Worm (Caenorhabditis elegans): Measurements from ENCODE around the gene Y17G9A.3.

Y17G9A.3 gene

ce11 chrIV:4846793-4847192 lies 11.7 kb downstream of the Y17G9A.3 start, which contains the start of gene tat-2:
Gene tat-2 (minus strand): TSS chrIV:4846893.
- TF ChIP-seq unc-62 (GFP tag; optimal IDR thresholded peaks at IDR 0.05), result no peak

- TF ChIP-seq unc-62 (GFP tag; optimal IDR thresholded peaks at IDR 0.05), result no peak
Observed at ce11 chrIV:4842030-4842429, 16.4 kb downstream of the Y17G9A.3 start.

- no peak for TF ChIP-seq unc-62 (GFP tag; optimal IDR thresholded peaks at IDR 0.05)
Observed at ce11 chrIV:4829641-4830040, 28.8 kb downstream of the Y17G9A.3 start.

ce11 chrIV:4827219-4827618 lies 31.3 kb downstream of the Y17G9A.3 start, which contains the start of gene mpz-4:
Gene mpz-4 (minus strand): TSS chrIV:4827319.
- TF ChIP-seq unc-62 (GFP tag; optimal IDR thresholded peaks at IDR 0.05), result no peak

- TF ChIP-seq unc-62 (GFP tag; optimal IDR thresholded peaks at IDR 0.05), result no peak
Observed at ce11 chrIV:4821843-4822242, 36.6 kb downstream of the Y17G9A.3 start.

ce11 chrIV:4821054-4821453 lies 37.4 kb downstream of the Y17G9A.3 start, which contains the start of gene H06H21.8:
Gene H06H21.8 (minus strand): TSS chrIV:4821131.
- no peak for TF ChIP-seq unc-62 (GFP tag; optimal IDR thresholded peaks at IDR 0.05)

- no peak for TF ChIP-seq unc-62 (GFP tag; optimal IDR thresholded peaks at IDR 0.05)
Observed at ce11 chrIV:4814185-4814584, 44.3 kb downstream of the Y17G9A.3 start, which contains the start of gene srw-94. Gene srw-94 (plus strand): TSS chrIV:4814485.

ce11 chrIV:4811863-4812262 lies 46.6 kb downstream of the Y17G9A.3 start, which contains the start of gene srw-95:
Gene srw-95 (plus strand): TSS chrIV:4812075.
- no peak for TF ChIP-seq unc-62 (GFP tag; optimal IDR thresholded peaks at IDR 0.05)

- TF ChIP-seq unc-62 (GFP tag; optimal IDR thresholded peaks at IDR 0.05), result no peak
Observed at ce11 chrIV:4810377-4810984, 48.0 kb downstream of the Y17G9A.3 start, which contains the start of gene eif-1.A. Gene eif-1.A (plus strand): TSS chrIV:4810934.

ce11 chrIV:4809813-4810212 lies 48.7 kb downstream of the Y17G9A.3 start, which contains the start of gene H06H21.37:
Gene H06H21.37 (minus strand): TSS chrIV:4809974.
- no peak for TF ChIP-seq unc-62 (GFP tag; optimal IDR thresholded peaks at IDR 0.05)

ce11 chrIV:4809397-4809796 lies 49.1 kb downstream of the Y17G9A.3 start, which contains the start of gene ubxn-6:
Gene ubxn-6 (minus strand): TSS chrIV:4809497.
- TF ChIP-seq unc-62 (GFP tag; optimal IDR thresholded peaks at IDR 0.05), result no peak

ce11 chrIV:4807219-4807618 lies 51.3 kb downstream of the Y17G9A.3 start, which contains the start of gene H06H21.11:
Gene H06H21.11 (minus strand): TSS chrIV:4807319.
- TF ChIP-seq unc-62 (GFP tag; optimal IDR thresholded peaks at IDR 0.05), result no peak

Data from whole organism, dauer.